Fruit fly (Drosophila melanogaster) whole organism, embryonic: ENCODE data around the gene fne.

Experiments used
- CG11093 ChIP-seq: fragments of 200-800 bp; sonication (Bioruptor generic); IDR thresholded peaks from 3 replicates; pipeline ENCODE4 v1.3.6; 2022; ENCODE audit warnings: missing biosample characterization, missing genetic modification characterization
- CG2199 ChIP-seq: fragments of 200-800 bp; sonication (Bioruptor generic); IDR thresholded peaks from 3 replicates; pipeline ENCODE4 v1.3.6; 2022; ENCODE audit warnings: missing biosample characterization, missing genetic modification characterization
- CG6765 ChIP-seq: fragments of 200-800 bp; sonication (Bioruptor generic); optimal IDR thresholded peaks from 3 replicates; lab custom pipeline; 2017; ENCODE audit warnings: missing biosample characterization, mild to moderate bottlenecking, missing genetic modification characterization
- Gsc ChIP-seq: fragments of 200-800 bp; sonication (Bioruptor generic); IDR thresholded peaks from 2 replicates; pipeline ENCODE4 v1.3.6; 2022; ENCODE audit warnings: missing biosample characterization, missing genetic modification characterization
- HLHmδ ChIP-seq: fragments of 200-800 bp; sonication (Bioruptor generic); optimal IDR thresholded peaks from 2 replicates; lab custom pipeline; 2018; ENCODE audit warnings: missing biosample characterization, mild to moderate bottlenecking, missing genetic modification characterization, moderate library complexity
- Hr39 ChIP-seq: fragments of >200 bp; optimal IDR thresholded peaks from 2 replicates; lab custom pipeline; 2017
- NFAT ChIP-seq: fragments of 200-800 bp; sonication (Bioruptor generic); IDR thresholded peaks from 2 replicates; pipeline ENCODE4 v1.3.6; 2022; ENCODE audit warnings: missing biosample characterization, missing genetic modification characterization
- amos ChIP-seq: fragments of 200-800 bp; sonication (Bioruptor generic); IDR thresholded peaks from 2 replicates; pipeline ENCODE4 v1.3.6; 2022; ENCODE audit warnings: missing biosample characterization, missing genetic modification characterization; ENCODE audit not compliant: partially characterized antibody
- dan ChIP-seq: fragments of 200-800 bp; sonication (Bioruptor generic); IDR thresholded peaks from 2 replicates; pipeline ENCODE4 v1.3.6; 2022; ENCODE audit warnings: missing biosample characterization, missing genetic modification characterization
- dmrt99B ChIP-seq: fragments of 200-800 bp; sonication (Bioruptor generic); optimal IDR thresholded peaks from 2 replicates; lab custom pipeline; 2018; ENCODE audit warnings: missing biosample characterization, mild to moderate bottlenecking, missing genetic modification characterization, moderate library complexity
- insv ChIP-seq, 2 experiments: fragments of 200-800 bp; sonication (Bioruptor generic); optimal IDR thresholded peaks; 3 replicates each; lab custom pipeline; 2016 to 2018; ENCODE audit warnings: missing biosample characterization in 2 of 2, missing genetic modification characterization in 2 of 2
- lbe ChIP-seq: fragments of 200-800 bp; sonication (Bioruptor generic); optimal IDR thresholded peaks from 2 replicates; lab custom pipeline; 2016; ENCODE audit warnings: missing biosample characterization, mild to moderate bottlenecking, missing genetic modification characterization
- sens ChIP-seq: fragments of 200-800 bp; sonication (Bioruptor generic); peaks from one replicate; lab custom pipeline; 2016; ENCODE audit warnings: missing biosample characterization, missing genetic modification characterization

DNA sequence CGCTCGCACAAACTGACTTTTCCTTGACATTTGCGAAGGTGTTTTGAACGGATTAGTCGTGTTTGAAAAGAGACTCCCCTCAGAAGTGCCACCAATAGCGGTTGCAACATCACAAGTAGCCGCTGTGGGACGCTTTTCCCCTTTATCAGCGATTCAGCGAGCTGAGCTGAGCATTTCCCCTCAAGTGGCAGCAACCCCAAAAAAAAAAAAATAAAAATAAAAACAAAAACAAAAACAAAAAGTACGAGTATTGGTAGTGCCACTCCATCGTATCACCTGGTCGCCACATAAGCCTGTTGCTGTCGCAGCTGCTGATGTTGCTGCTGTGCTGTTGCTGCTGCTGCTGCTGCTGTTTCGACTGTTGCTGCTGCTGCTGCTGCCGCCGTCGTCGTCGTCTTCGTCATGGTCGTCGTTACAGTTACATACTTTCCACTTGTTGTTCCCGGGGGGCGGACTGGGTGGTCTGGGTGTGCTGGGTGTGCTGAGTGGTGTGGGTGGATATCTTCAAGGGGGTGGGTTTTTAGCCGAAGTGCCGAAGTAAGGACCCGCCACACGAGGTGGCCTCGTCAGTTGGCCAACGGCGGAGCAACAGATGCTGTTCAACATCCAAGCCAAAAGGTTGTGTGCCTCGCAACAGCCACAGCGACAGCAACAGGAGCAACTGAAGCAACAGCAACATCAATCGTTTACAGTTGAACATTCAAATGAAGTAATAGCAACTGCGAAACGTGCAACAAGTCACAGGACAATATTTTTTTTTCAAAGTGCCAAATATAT is 70.9 kb downstream of the fne start, which contains the start of gene rsh:
- TF ChIP-seq CG11093 (no peak), lbe (GFP tag; lab: Kevin White, UChicago) (no peak), Hr39 (lab: Kevin White, UChicago) (no peak), NFAT (GFP tag; lab: Robert Waterston, UW) (no peak), amos (GFP tag; lab: Robert Waterston, UW) (no peak), dan (GFP tag; lab: Robert Waterston, UW) (no peak), HLHmδ (GFP tag; lab: Kevin White, UChicago) (no peak), insv (GFP tag; optimal IDR thresholded peaks at IDR 0.05; lab: Kevin White, UChicago) (no peak), CG6765 (GFP tag; lab: Kevin White, UChicago) (no peak), sens (GFP tag; lab: Kevin White, UChicago) (no peak), dmrt99B (tag; lab: Kevin White, UChicago) (no peak), CG2199 (no peak), Gsc (GFP tag; lab: Robert Waterston, UW) (no peak)
